Worm (Caenorhabditis elegans) whole organism, young adult: ENCODE results near the gene oig-2.
A peak's percentile ranks its signal among the peaks of the same experiment; 100 is the strongest.

Experiments used
- B0261.1 ChIP-seq: sonication (generic microtip); optimal IDR thresholded peaks from 2 replicates; lab custom pipeline; 2016; ENCODE audit warnings: mild to moderate bottlenecking, missing genetic modification characterization, moderate library complexity, missing compliant biosample characterization
- F22D6.2 ChIP-seq: sonication (generic microtip); optimal IDR thresholded peaks from 2 replicates; lab custom pipeline; 2016; ENCODE audit warnings: mild to moderate bottlenecking, missing genetic modification characterization, missing compliant biosample characterization
- F33H1.4 ChIP-seq: fragments of 200-800 bp; sonication (Bioruptor generic); IDR thresholded peaks from 2 replicates; pipeline ENCODE4 v1.3.6; 2022; ENCODE audit warnings: missing genetic modification reagents, missing genetic modification characterization, missing compliant biosample characterization
- F49E8.2 ChIP-seq: sonication (generic microtip); optimal IDR thresholded peaks from 3 replicates; lab custom pipeline; 2017; ENCODE audit warnings: missing genetic modification characterization, mild to moderate bottlenecking, missing compliant biosample characterization, antibody characterized with exemption, moderate library complexity; ENCODE audit not compliant: insufficient read depth
- F57A8.1 ChIP-seq: fragments of 200-800 bp; sonication (Bioruptor generic); optimal IDR thresholded peaks from 2 replicates; lab custom pipeline; 2018; ENCODE audit warnings: mild to moderate bottlenecking, missing genetic modification characterization, moderate library complexity, missing compliant biosample characterization
- F57C9.4 ChIP-seq: sonication (generic microtip); optimal IDR thresholded peaks from 2 replicates; lab custom pipeline; 2017; ENCODE audit warnings: mild to moderate bottlenecking, missing genetic modification characterization, missing compliant biosample characterization
- T07F8.4 ChIP-seq: sonication (generic microtip); optimal IDR thresholded peaks from 2 replicates; lab custom pipeline; 2016; ENCODE audit warnings: mild to moderate bottlenecking, missing genetic modification characterization, moderate library complexity, missing compliant biosample characterization
- aptf-3 ChIP-seq: fragments of 200-800 bp; sonication (Bioruptor generic); IDR thresholded peaks from 2 replicates; pipeline ENCODE4 v1.3.6; 2022; ENCODE audit warnings: missing genetic modification characterization, missing compliant biosample characterization
- atf-7 ChIP-seq: sonication (generic microtip); optimal IDR thresholded peaks from 2 replicates; lab custom pipeline; 2017; ENCODE audit warnings: mild to moderate bottlenecking, missing genetic modification characterization, missing compliant biosample characterization
- attf-3 ChIP-seq: fragments of 200-800 bp; sonication (Bioruptor generic); conservative IDR thresholded peaks from 2 replicates; pipeline ENCODE4 v1.3.6; 2022; ENCODE audit warnings: missing genetic modification reagents, missing genetic modification characterization, missing compliant biosample characterization
- ccch-3 ChIP-seq: fragments of 200-800 bp; sonication (Bioruptor generic); optimal IDR thresholded peaks from 2 replicates; lab custom pipeline; 2018; ENCODE audit warnings: mild to moderate bottlenecking, missing genetic modification characterization, missing compliant biosample characterization
- ceh-40 ChIP-seq: fragments of 200-800 bp; sonication (Bioruptor generic); IDR thresholded peaks from 2 replicates; pipeline ENCODE4 v1.3.6; 2022; ENCODE audit warnings: missing genetic modification characterization, missing compliant biosample characterization
- ceh-58 ChIP-seq: fragments of 200-800 bp; sonication (Bioruptor generic); IDR thresholded peaks from 2 replicates; pipeline ENCODE4 v1.3.6; 2022; ENCODE audit warnings: missing genetic modification characterization, missing compliant biosample characterization
- ceh-91 ChIP-seq: fragments of 200-800 bp; sonication (Bioruptor generic); IDR thresholded peaks from 2 replicates; pipeline ENCODE4 v1.3.6; 2022; ENCODE audit warnings: missing genetic modification reagents, missing genetic modification characterization, missing compliant biosample characterization
- egl-44 ChIP-seq: fragments of 200-800 bp; sonication (Bioruptor generic); IDR thresholded peaks from 2 replicates; pipeline ENCODE4 v1.3.6; 2022; ENCODE audit warnings: missing genetic modification reagents, missing genetic modification characterization, missing compliant biosample characterization
- fkh-3 ChIP-seq: sonication (generic microtip); optimal IDR thresholded peaks from 2 replicates; lab custom pipeline; 2016; ENCODE audit warnings: mild to moderate bottlenecking, missing genetic modification characterization, missing compliant biosample characterization
- hlh-12 ChIP-seq: sonication (generic microtip); optimal IDR thresholded peaks from 2 replicates; lab custom pipeline; 2016; ENCODE audit warnings: missing genetic modification characterization, missing compliant biosample characterization
- hsf-1 ChIP-seq: fragments of 200-800 bp; sonication (Bioruptor generic); IDR thresholded peaks from 2 replicates; pipeline ENCODE4 v1.3.6; 2022; ENCODE audit warnings: missing genetic modification reagents, missing genetic modification characterization, missing compliant biosample characterization
- lin-40 ChIP-seq: sonication (generic microtip); optimal IDR thresholded peaks from 2 replicates; lab custom pipeline; 2016; ENCODE audit warnings: missing genetic modification characterization, mild to moderate bottlenecking, missing compliant biosample characterization, missing genotype, missing genetic modification reagents
- madf-6 ChIP-seq: fragments of 200-800 bp; sonication (Bioruptor generic); IDR thresholded peaks from 2 replicates; pipeline ENCODE4 v1.3.6; 2022; ENCODE audit warnings: missing genetic modification reagents, missing genetic modification characterization, missing compliant biosample characterization
- mel-28 ChIP-seq: sonication (generic microtip); optimal IDR thresholded peaks from 2 replicates; lab custom pipeline; 2016; ENCODE audit warnings: borderline replicate concordance, mild to moderate bottlenecking, missing genetic modification characterization, missing compliant biosample characterization
- nfya-2 ChIP-seq: fragments of 200-800 bp; sonication (Bioruptor generic); IDR thresholded peaks from 2 replicates; pipeline ENCODE4 v1.3.6; 2022; ENCODE audit warnings: missing genetic modification reagents, missing genetic modification characterization, missing compliant biosample characterization
- nhr-80 ChIP-seq: sonication (generic microtip); optimal IDR thresholded peaks from 2 replicates; lab custom pipeline; 2016; ENCODE audit warnings: missing genetic modification characterization, missing compliant biosample characterization
- nhr-90 ChIP-seq: sonication (generic microtip); optimal IDR thresholded peaks from 2 replicates; lab custom pipeline; 2016; ENCODE audit warnings: missing genotype, mild to moderate bottlenecking, missing genetic modification characterization, missing compliant biosample characterization
- pha-4 ChIP-seq: fragments of 150-350 bp; sonication (generic microtip); optimal IDR thresholded peaks from 2 replicates; lab custom pipeline; 2014; ENCODE audit warnings: missing biosample characterization, missing genetic modification reagents, missing genetic modification characterization
- sea-2 ChIP-seq: fragments of 200-800 bp; sonication (Bioruptor generic); IDR thresholded peaks from 2 replicates; pipeline ENCODE4 v1.3.6; 2022; ENCODE audit warnings: missing genetic modification characterization, missing compliant biosample characterization
- snpc-1.1 ChIP-seq: sonication (generic microtip); optimal IDR thresholded peaks from 2 replicates; lab custom pipeline; 2017; ENCODE audit warnings: missing genetic modification characterization, mild to moderate bottlenecking, missing compliant biosample characterization, antibody characterized with exemption, moderate library complexity, missing genotype, missing genetic modification reagents; ENCODE audit not compliant: insufficient read depth
- tbx-9 ChIP-seq: sonication (generic microtip); optimal IDR thresholded peaks from 2 replicates; lab custom pipeline; 2016; ENCODE audit warnings: borderline replicate concordance, missing genetic modification characterization, inconsistent platforms, missing compliant biosample characterization
- zim-3 ChIP-seq: sonication (generic microtip); optimal IDR thresholded peaks from 2 replicates; lab custom pipeline; 2017; ENCODE audit warnings: mild to moderate bottlenecking, missing genetic modification characterization, moderate library complexity, missing compliant biosample characterization
- ztf-22 ChIP-seq: fragments of 200-800 bp; sonication (Bioruptor generic); optimal IDR thresholded peaks from 2 replicates; lab custom pipeline; 2018; ENCODE audit warnings: mild to moderate bottlenecking, missing genetic modification characterization, moderate library complexity, missing compliant biosample characterization
- ztf-25 ChIP-seq: fragments of 200-800 bp; sonication (Bioruptor generic); IDR thresholded peaks from 2 replicates; pipeline ENCODE4 v1.3.6; 2022; ENCODE audit warnings: missing genetic modification reagents, missing genetic modification characterization, missing compliant biosample characterization
- ztf-26 ChIP-seq: sonication (generic microtip); optimal IDR thresholded peaks from 2 replicates; lab custom pipeline; 2017; ENCODE audit warnings: missing genetic modification characterization, missing compliant biosample characterization

oig-2 gene

DNA sequence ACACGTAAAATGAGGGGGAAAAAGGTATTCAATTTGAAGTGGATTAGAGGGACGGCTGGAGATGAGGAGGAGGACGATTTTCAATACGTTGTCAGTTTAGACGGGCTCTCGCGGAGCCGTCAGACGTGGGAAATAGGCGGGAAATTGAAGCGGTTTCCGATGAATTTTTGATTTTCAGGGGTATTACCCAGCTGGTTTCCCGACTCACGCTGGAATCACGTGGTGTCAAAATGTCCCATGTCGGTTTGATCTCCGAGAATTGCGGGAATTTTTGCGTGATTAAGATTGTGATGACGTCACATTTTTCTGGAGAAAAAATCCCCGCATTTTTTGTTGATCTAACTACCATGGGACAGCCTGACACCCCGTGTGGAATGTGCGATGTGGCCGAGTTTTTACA, 4.7 kb upstream of the oig-2 start:
- TF ChIP-seq F57A8.1: no peak
- peak; percentile 21 for TF ChIP-seq atf-7 (tag; lab: Kevin White, UChicago)

DNA sequence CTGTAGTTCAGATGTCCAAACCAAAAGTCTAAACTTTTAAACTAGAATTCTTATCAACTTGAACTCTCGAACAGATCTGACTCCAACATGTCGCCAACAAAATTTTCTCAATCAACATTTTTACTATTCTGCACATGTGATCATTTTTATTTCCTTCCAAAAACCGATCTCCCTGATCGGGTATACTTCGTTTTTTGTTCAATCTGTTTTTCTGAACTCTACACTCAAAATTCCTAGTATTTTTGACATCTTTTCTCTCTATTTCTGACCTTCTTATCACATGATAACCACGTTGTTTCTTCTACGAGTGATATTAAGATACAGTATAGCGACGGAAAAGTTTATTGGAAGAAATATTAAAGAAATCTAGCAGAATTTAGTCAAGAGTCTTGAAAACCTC, 1.7 kb downstream of the oig-2 start:
- TF ChIP-seq attf-3 (GFP tag; lab: Robert Waterston, UW) (no peak), ceh-40 (GFP tag; lab: Robert Waterston, UW) (no peak), ceh-91 (GFP tag; lab: Robert Waterston, UW) (no peak), F33H1.4 (GFP tag; lab: Robert Waterston, UW) (no peak), zim-3 (tag; lab: Kevin White, UChicago) (no peak), hsf-1 (GFP tag; lab: Robert Waterston, UW) (no peak), snpc-1.1 (tag; lab: Kevin White, UChicago) (no peak), sea-2 (GFP tag; lab: Robert Waterston, UW) (no peak), B0261.1 (tag; lab: Kevin White, UChicago) (no peak), nhr-90 (tag; lab: Kevin White, UChicago) (no peak), ztf-22 (peak; percentile 37), tbx-9 (tag; lab: Kevin White, UChicago) (no peak), ztf-26 (tag; lab: Kevin White, UChicago) (peak; percentile 35), nhr-80 (tag; lab: Kevin White, UChicago) (peak; percentile 54), aptf-3 (no peak), ccch-3 (GFP tag; lab: Kevin White, UChicago) (no peak), lin-40 (peak; percentile 0), madf-6 (GFP tag; lab: Robert Waterston, UW) (no peak), mel-28 (tag; lab: Kevin White, UChicago) (no peak), hlh-12 (tag; lab: Kevin White, UChicago) (no peak)
- TF ChIP-seq, all 124 proteins: peak for 4

DNA sequence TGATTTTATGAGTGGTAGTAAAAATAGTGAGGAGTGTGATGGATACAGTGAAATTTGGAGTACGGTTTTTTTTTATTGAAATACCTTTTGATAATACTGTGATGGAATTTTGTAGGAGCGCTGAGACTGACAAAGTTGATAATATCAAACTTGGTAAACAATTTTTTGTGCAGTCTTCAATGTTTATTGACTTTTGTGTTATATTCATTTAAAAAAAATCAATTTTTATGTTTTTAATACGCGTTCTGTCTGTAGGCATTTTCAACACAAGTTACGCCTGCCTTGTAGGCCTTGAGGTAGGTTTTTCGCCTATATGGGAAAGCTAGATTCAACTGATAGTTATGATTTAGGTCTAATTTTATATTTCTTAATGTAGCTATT, 3.1 kb downstream of the oig-2 start:
- TF ChIP-seq egl-44 (GFP tag; lab: Robert Waterston, UW): no peak
- no peak for TF ChIP-seq F22D6.2 (tag; lab: Kevin White, UChicago)
- no peak for TF ChIP-seq fkh-3
- no peak for TF ChIP-seq nfya-2
- no peak for TF ChIP-seq tbx-9 (tag; lab: Kevin White, UChicago)
- no peak for TF ChIP-seq pha-4 (tag; lab: Kevin White, UChicago)
- no peak for TF ChIP-seq T07F8.4 (tag; lab: Kevin White, UChicago)
- TF ChIP-seq ceh-58 (GFP tag; lab: Robert Waterston, UW): no peak
- no peak for TF ChIP-seq hsf-1 (GFP tag; lab: Robert Waterston, UW)
- no peak for TF ChIP-seq attf-3 (GFP tag; lab: Robert Waterston, UW)

DNA sequence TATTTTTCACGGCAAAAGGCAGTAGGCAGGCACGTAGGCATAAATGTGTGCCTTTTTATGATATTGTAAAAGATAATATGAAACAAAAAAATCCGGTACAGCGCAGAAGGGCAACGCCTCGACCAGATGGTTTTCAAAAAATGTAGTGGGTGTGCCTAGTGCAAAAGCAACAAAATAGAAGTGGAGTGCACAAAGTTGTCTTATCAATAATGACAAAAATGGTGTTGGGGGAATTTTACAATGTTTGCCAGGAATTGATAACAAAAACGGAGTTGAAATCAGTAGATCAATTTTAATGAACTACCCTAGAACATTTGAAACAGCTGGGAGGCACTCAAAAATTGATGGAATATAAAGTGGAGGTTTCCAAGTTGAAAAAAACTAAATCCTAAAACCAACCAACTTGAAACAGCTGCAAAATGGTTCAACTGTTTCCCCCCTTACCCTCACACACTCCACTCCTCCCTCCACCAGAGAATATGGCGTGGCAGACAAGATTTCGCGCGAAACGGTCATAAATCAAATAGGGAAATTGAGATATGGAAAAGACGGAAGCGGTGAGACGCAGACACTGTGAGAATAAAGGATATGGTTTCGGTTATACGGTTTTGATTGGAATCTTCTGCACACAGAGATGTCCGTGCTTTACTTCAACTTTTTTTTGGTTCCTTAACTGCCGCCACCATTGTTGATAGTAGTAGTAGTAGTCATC, 3.6 kb downstream of the oig-2 start:
- no peak for TF ChIP-seq F57C9.4 (tag; lab: Kevin White, UChicago)
- peak; percentile 52 for TF ChIP-seq nhr-80 (tag; lab: Kevin White, UChicago)

DNA sequence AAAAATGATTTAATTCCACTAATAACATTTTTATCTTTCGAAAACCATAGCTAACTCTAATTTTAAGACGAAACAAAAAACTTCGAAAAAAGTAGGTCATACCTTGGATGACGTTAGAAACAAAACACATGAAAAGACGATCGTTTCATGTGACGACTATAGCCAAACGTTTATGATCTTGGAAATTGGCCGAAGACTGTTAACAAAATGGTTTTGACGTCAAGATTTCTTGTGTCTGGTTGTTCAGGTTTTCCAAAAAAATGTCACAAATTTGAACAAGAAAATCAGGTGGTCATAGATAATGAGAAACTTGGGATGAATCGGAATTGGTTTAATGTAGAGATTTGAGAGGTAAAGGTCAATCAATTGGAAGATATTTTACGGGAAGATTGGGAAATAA, 4.7 kb downstream of the oig-2 start:
- TF ChIP-seq atf-7 (tag; lab: Kevin White, UChicago) (no peak), F49E8.2 (tag; lab: Kevin White, UChicago) (no peak), ztf-25 (GFP tag; lab: Robert Waterston, UW) (no peak)
